Fruit fly (Drosophila melanogaster) whole organism, embryonic: ENCODE results near the gene CG14194.

Experiments used
- B-H1 ChIP-seq: fragments of 200-800 bp; sonication (Bioruptor generic); IDR thresholded peaks from 3 replicates; pipeline ENCODE4 v1.3.6; 2022; ENCODE audit warnings: missing biosample characterization, missing genetic modification characterization
- CG10147 ChIP-seq: fragments of 200-800 bp; sonication (Bioruptor generic); optimal IDR thresholded peaks from 2 replicates; lab custom pipeline; 2019; ENCODE audit warnings: missing biosample characterization, mild to moderate bottlenecking, missing genetic modification characterization, moderate library complexity
- CG10565 ChIP-seq: fragments of 200-800 bp; sonication (Bioruptor generic); optimal IDR thresholded peaks from 3 replicates; lab custom pipeline; 2016; ENCODE audit warnings: missing biosample characterization, mild to moderate bottlenecking, missing genetic modification characterization
- CG11696 ChIP-seq: fragments of 200-800 bp; sonication (Bioruptor generic); IDR thresholded peaks from 2 replicates; pipeline ENCODE4 v1.3.6; 2022; ENCODE audit warnings: missing biosample characterization, missing genetic modification characterization
- CG12104 ChIP-seq: fragments of 200-800 bp; sonication (Bioruptor generic); optimal IDR thresholded peaks from 3 replicates; lab custom pipeline; 2016; ENCODE audit warnings: missing biosample characterization, missing genetic modification characterization
- CG15073 ChIP-seq: fragments of 200-800 bp; sonication (Bioruptor generic); optimal IDR thresholded peaks from 2 replicates; lab custom pipeline; 2016; ENCODE audit warnings: missing biosample characterization, missing genetic modification characterization
- CG15479 ChIP-seq: fragments of 200-800 bp; sonication (Bioruptor generic); optimal IDR thresholded peaks from 3 replicates; lab custom pipeline; 2019; ENCODE audit warnings: missing biosample characterization, mild to moderate bottlenecking, missing genetic modification characterization, moderate library complexity
- CG17361 ChIP-seq: fragments of 200-800 bp; sonication (Bioruptor generic); IDR thresholded peaks from 3 replicates; pipeline ENCODE4 v1.3.6; 2022; ENCODE audit warnings: missing biosample characterization, missing genetic modification characterization
- CG18011 ChIP-seq: fragments of 200-800 bp; sonication (Bioruptor generic); optimal IDR thresholded peaks from 2 replicates; lab custom pipeline; 2017; ENCODE audit warnings: missing biosample characterization, missing genetic modification characterization, mild to moderate bottlenecking, moderate library complexity, missing genotype
- CG32767 ChIP-seq: fragments of 200-800 bp; sonication (Bioruptor generic); IDR thresholded peaks from 2 replicates; pipeline ENCODE4 v1.3.6; 2022; ENCODE audit warnings: missing biosample characterization, missing genetic modification characterization
- CG3995 ChIP-seq: fragments of 200-800 bp; sonication (Bioruptor generic); optimal IDR thresholded peaks from 3 replicates; lab custom pipeline; 2016; ENCODE audit warnings: missing biosample characterization, missing genetic modification characterization
- CG4282 ChIP-seq: fragments of 200-800 bp; sonication (Bioruptor generic); optimal IDR thresholded peaks from 2 replicates; lab custom pipeline; 2016; ENCODE audit warnings: missing biosample characterization, missing genetic modification characterization
- CG4707 ChIP-seq: fragments of 200-800 bp; sonication (Bioruptor generic); optimal IDR thresholded peaks from 2 replicates; lab custom pipeline; 2018; ENCODE audit warnings: missing biosample characterization, mild to moderate bottlenecking, missing genetic modification characterization, moderate library complexity
- CG4854 ChIP-seq: fragments of 200-800 bp; sonication (Bioruptor generic); optimal IDR thresholded peaks from 2 replicates; lab custom pipeline; 2016; ENCODE audit warnings: missing biosample characterization, missing genetic modification characterization, inconsistent platforms
- CG5245 ChIP-seq: fragments of 200-800 bp; sonication (Bioruptor generic); optimal IDR thresholded peaks from 3 replicates; lab custom pipeline; 2016; ENCODE audit warnings: missing biosample characterization, missing genetic modification characterization
- CG6254 ChIP-seq: fragments of 200-800 bp; sonication (Bioruptor generic); optimal IDR thresholded peaks from 3 replicates; lab custom pipeline; 2017; ENCODE audit warnings: mild to moderate bottlenecking, missing biosample characterization, missing genetic modification reagents, missing genetic modification characterization
- CG6683 ChIP-seq: fragments of 200-800 bp; sonication (Bioruptor generic); optimal IDR thresholded peaks from 2 replicates; lab custom pipeline; 2017; ENCODE audit warnings: missing biosample characterization, mild to moderate bottlenecking, missing genetic modification characterization, missing genetic modification reagents
- CG6813 ChIP-seq: fragments of 200-800 bp; sonication (Bioruptor generic); optimal IDR thresholded peaks from 2 replicates; lab custom pipeline; 2017; ENCODE audit warnings: missing biosample characterization, missing genetic modification characterization, mild to moderate bottlenecking, moderate library complexity, missing genetic modification reagents
- CG7745 ChIP-seq: fragments of 200-800 bp; sonication (Bioruptor generic); optimal IDR thresholded peaks from 2 replicates; lab custom pipeline; 2018; ENCODE audit warnings: missing biosample characterization, mild to moderate bottlenecking, missing genetic modification characterization, moderate library complexity
- CHES-1-like ChIP-seq: fragments of 200-800 bp; sonication (Bioruptor generic); optimal IDR thresholded peaks from 2 replicates; lab custom pipeline; 2016; ENCODE audit warnings: missing biosample characterization, missing genetic modification characterization
- Chrac-16 ChIP-seq: fragments of 200-800 bp; sonication (Bioruptor generic); optimal IDR thresholded peaks from 3 replicates; lab custom pipeline; 2016; ENCODE audit warnings: missing biosample characterization, missing genetic modification characterization
- CkIIα-i1 ChIP-seq: fragments of 200-800 bp; sonication (Bioruptor generic); IDR thresholded peaks from 2 replicates; pipeline ENCODE4 v1.3.6; 2022; ENCODE audit warnings: missing biosample characterization, missing genetic modification characterization
- Elba2 ChIP-seq: fragments of 200-800 bp; sonication (Bioruptor generic); optimal IDR thresholded peaks from 3 replicates; lab custom pipeline; 2016; ENCODE audit warnings: missing biosample characterization, missing genetic modification characterization
- HmgZ ChIP-seq: fragments of 200-800 bp; sonication (Bioruptor generic); optimal IDR thresholded peaks from 2 replicates; lab custom pipeline; 2018; ENCODE audit warnings: missing biosample characterization, mild to moderate bottlenecking, missing genetic modification characterization
- Hr3 ChIP-seq: fragments of 200-800 bp; sonication (Bioruptor generic); optimal IDR thresholded peaks from 3 replicates; lab custom pipeline; 2016; ENCODE audit warnings: missing biosample characterization, missing genetic modification characterization
- MESR4 ChIP-seq: fragments of 200-800 bp; sonication (Bioruptor generic); optimal IDR thresholded peaks from 2 replicates; lab custom pipeline; 2018; ENCODE audit warnings: missing biosample characterization, mild to moderate bottlenecking, missing genetic modification characterization, moderate library complexity
- Mad ChIP-seq: fragments of 200-800 bp; sonication (Bioruptor generic); optimal IDR thresholded peaks from 2 replicates; lab custom pipeline; 2016; ENCODE audit warnings: missing biosample characterization, missing genetic modification characterization
- Neu2 ChIP-seq: fragments of 200-800 bp; sonication (Bioruptor generic); optimal IDR thresholded peaks from 3 replicates; lab custom pipeline; 2016; ENCODE audit warnings: missing biosample characterization, missing genetic modification characterization, borderline replicate concordance
- Opbp ChIP-seq: fragments of 200-800 bp; sonication (Bioruptor generic); IDR thresholded peaks from 3 replicates; pipeline ENCODE4 v1.3.6; 2022; ENCODE audit warnings: missing biosample characterization, missing genetic modification characterization; ENCODE audit not compliant: partially characterized antibody
- Rfx ChIP-seq: fragments of 200-800 bp; sonication (Bioruptor generic); IDR thresholded peaks from 2 replicates; pipeline ENCODE4 v1.3.6; 2022; ENCODE audit warnings: missing biosample characterization, missing genetic modification characterization
- Rx ChIP-seq: fragments of 200-800 bp; sonication (Bioruptor generic); IDR thresholded peaks from 2 replicates; pipeline ENCODE4 v1.3.6; 2022; ENCODE audit warnings: missing biosample characterization, missing genetic modification characterization
- Xbp1 ChIP-seq: fragments of 200-800 bp; sonication (Bioruptor generic); optimal IDR thresholded peaks from 3 replicates; lab custom pipeline; 2016; ENCODE audit warnings: missing biosample characterization, mild to moderate bottlenecking, missing genetic modification characterization
- az2 ChIP-seq: fragments of 200-800 bp; sonication (Bioruptor generic); optimal IDR thresholded peaks from 3 replicates; lab custom pipeline; 2016; ENCODE audit warnings: missing biosample characterization, missing genetic modification characterization
- bowl ChIP-seq: fragments of 200-800 bp; sonication (Bioruptor generic); IDR thresholded peaks from 2 replicates; pipeline ENCODE4 v1.3.6; 2022; ENCODE audit warnings: missing biosample characterization, missing genetic modification characterization
- chn ChIP-seq: fragments of 200-800 bp; sonication (Bioruptor generic); optimal IDR thresholded peaks from 2 replicates; lab custom pipeline; 2016; ENCODE audit warnings: missing biosample characterization, missing genetic modification characterization
- croc ChIP-seq: fragments of 200-800 bp; sonication (Bioruptor generic); conservative IDR thresholded peaks from 3 replicates; pipeline ENCODE4 v1.3.6; 2022; ENCODE audit warnings: missing biosample characterization, missing genetic modification characterization
- dan ChIP-seq: fragments of 200-800 bp; sonication (Bioruptor generic); IDR thresholded peaks from 2 replicates; pipeline ENCODE4 v1.3.6; 2022; ENCODE audit warnings: missing biosample characterization, missing genetic modification characterization
- dimm ChIP-seq: fragments of 200-800 bp; sonication (Bioruptor generic); IDR thresholded peaks from 2 replicates; pipeline ENCODE4 v1.3.6; 2022; ENCODE audit warnings: missing biosample characterization, missing genetic modification characterization
- disco-r ChIP-seq: fragments of 200-800 bp; sonication (Bioruptor generic); optimal IDR thresholded peaks from 2 replicates; lab custom pipeline; 2016; ENCODE audit warnings: missing biosample characterization, missing genetic modification characterization
- dmrt99B ChIP-seq: fragments of 200-800 bp; sonication (Bioruptor generic); optimal IDR thresholded peaks from 2 replicates; lab custom pipeline; 2018; ENCODE audit warnings: missing biosample characterization, mild to moderate bottlenecking, missing genetic modification characterization, moderate library complexity
- fu2 ChIP-seq: fragments of 200-800 bp; sonication (Bioruptor generic); optimal IDR thresholded peaks from 2 replicates; lab custom pipeline; 2016; ENCODE audit warnings: missing biosample characterization, missing genetic modification characterization
- nerfin-1 ChIP-seq: fragments of 200-800 bp; sonication (Bioruptor generic); optimal IDR thresholded peaks from 3 replicates; lab custom pipeline; 2019; ENCODE audit warnings: missing biosample characterization, mild to moderate bottlenecking, missing genetic modification characterization, moderate library complexity
- org-1 ChIP-seq: fragments of 200-800 bp; sonication (Bioruptor generic); optimal IDR thresholded peaks from 2 replicates; lab custom pipeline; 2017; ENCODE audit warnings: missing biosample characterization, missing genetic modification characterization
- otp ChIP-seq: fragments of 200-800 bp; sonication (Bioruptor generic); IDR thresholded peaks from 3 replicates; pipeline ENCODE4, ENCODE4 v1.3.6; 2022; ENCODE audit warnings: missing biosample characterization, missing genetic modification characterization
- pita ChIP-seq: fragments of 200-800 bp; sonication (Bioruptor generic); optimal IDR thresholded peaks from 2 replicates; lab custom pipeline; 2017; ENCODE audit warnings: missing biosample characterization, mild to moderate bottlenecking, missing genetic modification characterization
- pros ChIP-seq: fragments of 200-800 bp; sonication (Bioruptor generic); optimal IDR thresholded peaks from 3 replicates; lab custom pipeline; 2019; ENCODE audit warnings: missing biosample characterization, mild to moderate bottlenecking, missing genetic modification characterization, moderate library complexity
- pzg ChIP-seq: fragments of 200-800 bp; sonication (Bioruptor generic); optimal IDR thresholded peaks from 3 replicates; lab custom pipeline; 2018; ENCODE audit warnings: missing biosample characterization, mild to moderate bottlenecking, missing genetic modification characterization, moderate library complexity
- shn ChIP-seq: fragments of 200-800 bp; sonication (Bioruptor generic); optimal IDR thresholded peaks from 3 replicates; lab custom pipeline; 2016; ENCODE audit warnings: missing biosample characterization, missing genetic modification characterization
- tll ChIP-seq, 2 experiments: fragments of 200-800 bp in 1 of 2; fragments of >200 bp in 1 of 2; sonication (Bioruptor generic) in 1 of 2; optimal IDR thresholded peaks; 2 replicates each; lab custom pipeline; 2017 to 2019; ENCODE audit warnings: missing biosample characterization in 2 of 2, missing genetic modification characterization in 2 of 2, mild to moderate bottlenecking in 1 of 2, moderate library complexity in 1 of 2
- zen ChIP-seq: fragments of 200-800 bp; sonication (Bioruptor generic); optimal IDR thresholded peaks from 3 replicates; lab custom pipeline; 2018; ENCODE audit warnings: missing biosample characterization, mild to moderate bottlenecking, missing genetic modification characterization, moderate library complexity

The CG14194 gene

DNA sequence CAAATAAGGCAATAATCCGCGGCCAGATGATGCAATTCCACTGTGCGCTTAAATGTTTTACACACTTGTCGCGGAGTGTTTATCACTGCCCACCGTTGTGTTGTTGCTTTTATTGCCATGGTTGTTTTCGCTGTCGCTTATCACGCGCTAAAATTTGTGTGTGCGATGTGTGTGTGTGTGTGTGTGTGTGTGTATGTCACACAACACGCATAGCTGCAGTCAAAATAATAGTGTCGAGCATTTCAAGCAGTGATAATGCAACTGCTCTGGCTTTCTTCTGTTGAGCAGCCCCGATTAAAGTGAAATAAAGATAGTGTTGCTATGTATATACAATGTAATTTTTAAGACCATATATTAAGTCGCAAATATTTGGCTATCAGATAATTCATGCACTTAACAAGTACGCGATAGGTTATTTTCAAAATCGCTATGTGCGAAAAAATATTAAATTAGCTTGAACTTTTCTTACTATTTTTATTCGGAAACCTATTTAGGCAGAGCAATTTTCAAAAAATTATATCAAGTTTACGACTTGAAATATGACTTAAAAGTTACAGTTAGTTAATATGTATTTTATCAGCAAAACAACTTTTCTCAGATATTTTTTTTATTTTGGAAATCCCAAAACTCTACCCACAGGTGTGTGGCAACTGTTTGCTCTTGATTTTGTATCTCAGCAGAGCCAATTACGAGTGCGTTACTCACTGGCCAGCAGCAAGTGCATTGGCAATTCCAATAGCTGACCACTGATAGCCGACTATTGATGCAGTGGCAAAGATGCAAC, 27.0 kb upstream of the CG14194 start (continued):
- TF ChIP-seq CG6683 (GFP tag; lab: Kevin White, UChicago) (no peak), fu2 (no peak), tll (GFP tag; optimal IDR thresholded peaks at IDR 0.05; lab: Kevin White, UChicago) (no peak), B-H1 (no peak), nerfin-1 (no peak), Neu2 (GFP tag; lab: Kevin White, UChicago) (no peak), az2 (GFP tag; lab: Kevin White, UChicago) (peak; percentile 42), Xbp1 (GFP tag; lab: Kevin White, UChicago) (peak; percentile 31), bowl (GFP tag; lab: Robert Waterston, UW) (no peak), CG4282 (GFP tag; lab: Kevin White, UChicago) (no peak), CG4707 (GFP tag; lab: Kevin White, UChicago) (no peak), Opbp (GFP tag; lab: Robert Waterston, UW) (no peak), Rfx (peak; percentile 47; the same call in 1 of the 2 replicates), Rx (GFP tag; lab: Robert Waterston, UW) (no peak), CG10565 (GFP tag; lab: Kevin White, UChicago) (no peak), Chrac-16 (GFP tag; lab: Kevin White, UChicago) (peak; percentile 28), pros (no peak), otp (GFP tag; lab: Robert Waterston, UW) (no peak), dmrt99B (tag; lab: Kevin White, UChicago) (peak; percentile 70), CG17361 (GFP tag; lab: Robert Waterston, UW) (peak; percentile 55), CG6254 (no peak), dan (GFP tag; lab: Robert Waterston, UW) (no peak), zen (tag; lab: Kevin White, UChicago) (no peak), pita (GFP tag; lab: Kevin White, UChicago) (no peak), CG7745 (tag; lab: Kevin White, UChicago) (no peak), MESR4 (GFP tag; lab: Kevin White, UChicago) (no peak), CG32767 (GFP tag; lab: Robert Waterston, UW) (no peak), CG10147 (no peak), dimm (GFP tag; lab: Robert Waterston, UW) (no peak), HmgZ (tag; lab: Kevin White, UChicago) (no peak), CG6813 (GFP tag; lab: Kevin White, UChicago) (no peak), CHES-1-like (GFP tag; lab: Kevin White, UChicago) (no peak), CkIIα-i1 (no peak), CG12104 (peak; percentile 41), CG4854 (no peak), shn (GFP tag; lab: Kevin White, UChicago) (no peak), CG5245 (GFP tag; lab: Kevin White, UChicago) (no peak), Hr3 (GFP tag; lab: Kevin White, UChicago) (no peak), croc (GFP tag; lab: Robert Waterston, UW) (no peak), disco-r (GFP tag; lab: Kevin White, UChicago) (no peak), CG3995 (GFP tag; lab: Kevin White, UChicago) (no peak), Mad (no peak), CG15479 (peak; percentile 74), CG18011 (no peak), CG15073 (no peak), Elba2 (GFP tag; lab: Kevin White, UChicago) (no peak), pzg (no peak), chn (GFP tag; lab: Kevin White, UChicago) (peak; percentile 3), org-1 (GFP tag; lab: Kevin White, UChicago) (peak; percentile 49), CG11696 (GFP tag; lab: Robert Waterston, UW) (peak; percentile 81)
